3 worm cellular contexts compared by ENCODE assay signal in genomic region chrX:15078276-15078675, ce11.
TF ChIP-seq lines count a peak whose summit lies in the region.

No protein-coding gene starts in this region.

TF ChIP-seq in whole organism, L3 larva, 47 proteins besides CTCF, POLR2A, EP300 and RAD21:
- TF ChIP-seq jun-1 (tag; optimal IDR thresholded peaks at IDR 0.05; lab: Kevin White, UChicago) = no peak
- TF ChIP-seq ama-1 (optimal IDR thresholded peaks at IDR 0.05; lab: Kevin White, UChicago) = peak; percentile 2

TF ChIP-seq in whole organism, L4 larva, 104 proteins besides CTCF, POLR2A, EP300 and RAD21:
- TF ChIP-seq aha-1 (tag; lab: Kevin White, UChicago) = peak; percentile 98
- TF ChIP-seq aly-2 (tag; optimal IDR thresholded peaks at IDR 0.05; lab: Kevin White, UChicago) = no peak

TF ChIP-seq in whole organism, young adult, 124 proteins besides CTCF, POLR2A, EP300 and RAD21:
- TF ChIP-seq K11D2.4 (GFP tag; IDR thresholded peaks at IDR 0.05; lab: Robert Waterston, UW) (0 out of 2 replicates have a peak, but pooled peaks have one; percentile 31), D2030.7 (GFP tag; IDR thresholded peaks at IDR 0.05; lab: Robert Waterston, UW) (no peak), cebp-1 (GFP tag; IDR thresholded peaks at IDR 0.05; lab: Robert Waterston, UW) (no peak), cebp-1 (tag; optimal IDR thresholded peaks at IDR 0.05; lab: Kevin White, UChicago) (peak; percentile 26)
